Fruit fly (Drosophila melanogaster): ENCODE data around the gene CG33644.

CG33644 gene

DNA sequence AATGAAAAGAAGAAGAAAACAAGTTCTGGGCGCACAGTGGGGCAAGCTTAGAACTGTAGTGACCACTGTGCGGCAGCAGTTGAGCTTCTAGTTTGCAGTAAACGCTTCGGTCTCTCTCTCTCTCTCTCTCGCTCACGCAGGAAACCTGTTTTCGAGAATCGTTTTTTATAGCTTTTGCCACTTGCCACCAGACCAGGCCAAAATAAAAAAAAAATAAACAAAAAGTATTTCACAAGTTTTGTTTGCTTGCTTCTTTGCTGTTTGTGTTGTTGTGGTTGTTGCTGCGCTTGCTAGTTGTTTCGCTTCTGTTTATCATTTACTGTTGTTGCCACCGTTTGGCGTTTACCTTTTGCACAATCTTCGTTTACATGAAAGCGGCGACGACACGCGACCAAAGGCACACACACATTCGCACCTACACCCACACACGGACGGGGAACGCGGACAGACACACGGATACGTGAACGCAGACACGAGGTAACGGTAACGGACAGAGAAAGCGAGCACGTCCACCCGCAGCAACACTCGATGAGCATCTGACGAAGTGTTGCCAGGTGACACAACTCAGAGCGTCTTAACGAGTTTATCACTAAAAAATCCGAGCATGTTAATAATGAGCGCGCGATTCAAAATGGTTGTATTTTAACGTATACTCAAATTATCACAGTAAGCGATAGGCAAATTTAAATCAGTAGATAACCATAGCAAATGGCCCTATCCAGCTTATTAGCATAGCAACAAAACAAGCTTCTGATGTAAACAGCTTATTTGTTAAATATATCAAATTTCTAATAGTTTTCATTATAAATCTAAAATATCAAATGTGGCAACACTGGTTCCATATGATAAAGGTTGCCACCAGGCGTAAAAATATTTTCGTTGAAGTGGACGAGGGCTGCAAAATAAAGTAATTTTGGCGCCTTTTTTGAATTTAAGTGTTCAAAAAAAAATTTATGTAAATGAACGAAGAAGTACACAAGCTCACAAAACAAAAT lies 17.2 kb downstream of the CG33644 start, which contains the start of gene B4 (continued):
- TF ChIP-seq Deaf1 (tag; optimal IDR thresholded peaks at IDR 0.05) (peak; percentile 33), cg (GFP tag; optimal IDR thresholded peaks at IDR 0.05) (peak; percentile 92), ro (GFP tag; IDR thresholded peaks at IDR 0.05) (no peak), Drgx (GFP tag; IDR thresholded peaks at IDR 0.05) (peak; percentile 66), aop (GFP tag; IDR thresholded peaks at IDR 0.05) (0 out of 2 replicates have a peak, but pooled peaks have one; percentile 41), HHEX (GFP tag; optimal IDR thresholded peaks at IDR 0.05) (peak; percentile 34), tio (GFP tag; optimal IDR thresholded peaks at IDR 0.05) (no peak), CG8924 (tag; optimal IDR thresholded peaks at IDR 0.05) (peak; percentile 53), grn (GFP tag; optimal IDR thresholded peaks at IDR 0.05) (peak; percentile 9), unc-4 (GFP tag; IDR thresholded peaks at IDR 0.05; ENCODE audit: partially characterized antibody) (0 out of 2 replicates have a peak, but pooled peaks have one; percentile 15), wor (GFP tag; IDR thresholded peaks at IDR 0.05) (no peak), dati (GFP tag; IDR thresholded peaks at IDR 0.05) (no peak), ash1 (GFP tag; optimal IDR thresholded peaks at IDR 0.05) (peak; percentile 33), Xbp1 (GFP tag; optimal IDR thresholded peaks at IDR 0.05) (no peak), CG4424 (GFP tag; optimal IDR thresholded peaks at IDR 0.05) (no peak), Hmx (GFP tag; optimal IDR thresholded peaks at IDR 0.05) (no peak), Atf3 (GFP tag; optimal IDR thresholded peaks at IDR 0.05) (no peak), B-H2 (GFP tag; optimal IDR thresholded peaks at IDR 0.05) (peak; percentile 72), tin (GFP tag; optimal IDR thresholded peaks at IDR 0.05) (no peak), Antp (GFP tag; optimal IDR thresholded peaks at IDR 0.05) (peak; percentile 35), slbo (GFP tag; IDR thresholded peaks at IDR 0.05) (0 out of 2 replicates have a peak, but pooled peaks have one; percentile 39), Mad (GFP tag; optimal IDR thresholded peaks at IDR 0.05) (no peak), CG12659 (GFP tag; optimal IDR thresholded peaks at IDR 0.05) (peak; percentile 23), CG4360 (GFP tag; IDR thresholded peaks at IDR 0.05) (peak; percentile 46; the same call in 1 of the 2 replicates), CG10543 (GFP tag; optimal IDR thresholded peaks at IDR 0.05) (peak; percentile 85), cwo (GFP tag; optimal IDR thresholded peaks at IDR 0.05) (peak; percentile 91), Eip74EF (GFP tag; optimal IDR thresholded peaks at IDR 0.05) (peak in 1 of 2 experiments; percentile 37), al (GFP tag; IDR thresholded peaks at IDR 0.05) (no peak), HmgZ (tag; optimal IDR thresholded peaks at IDR 0.05) (peak; percentile 12), CG9215 (GFP tag; IDR thresholded peaks at IDR 0.05) (no peak), NfI (GFP tag; optimal IDR thresholded peaks at IDR 0.05) (no peak), CG1647 (GFP tag; optimal IDR thresholded peaks at IDR 0.05) (no peak), HmgD (GFP tag; optimal IDR thresholded peaks at IDR 0.05) (peak; percentile 3), trem (tag; optimal IDR thresholded peaks at IDR 0.05) (no peak), CG15514 (GFP tag; optimal IDR thresholded peaks at IDR 0.05) (peak; percentile 57), ken (GFP tag; IDR thresholded peaks at IDR 0.05) (peak; percentile 22; the same call in 1 of the 3 replicates), CHES-1-like (GFP tag; optimal IDR thresholded peaks at IDR 0.05) (peak; percentile 13), CG15696 (tag; optimal IDR thresholded peaks at IDR 0.05) (peak; percentile 6), gfzf (GFP tag; optimal IDR thresholded peaks at IDR 0.05) (peak; percentile 74), CG10147 (GFP tag; optimal IDR thresholded peaks at IDR 0.05) (no peak), CG30431 (GFP tag; optimal IDR thresholded peaks at IDR 0.05) (no peak), CG2889 (GFP tag; IDR thresholded peaks at IDR 0.05) (no peak), Doc2 (GFP tag; IDR thresholded peaks at IDR 0.05) (no peak), CG31388 (GFP tag; optimal IDR thresholded peaks at IDR 0.05) (no peak), ERR (GFP tag; optimal IDR thresholded peaks at IDR 0.05) (peak; percentile 37), CG6854 (GFP tag; optimal IDR thresholded peaks at IDR 0.05) (peak; percentile 56), CG7839 (tag; optimal IDR thresholded peaks at IDR 0.05) (no peak), CG12219 (GFP tag; optimal IDR thresholded peaks at IDR 0.05) (peak; percentile 34)

Measured in whole organism, embryonic.